Fruit fly (Drosophila melanogaster) whole organism: Measurements from ENCODE around the gene PGAP5.

ENCODE experiments used
- CG8478 ChIP-seq: fragments of >200 bp; optimal IDR thresholded peaks from 2 replicates; lab custom pipeline; 2018; ENCODE audit warnings: inconsistent platforms
- EcR ChIP-seq, 2 experiments: fragments of >200 bp; optimal IDR thresholded peaks; 2 replicates each; lab custom pipeline; 2017; ENCODE audit warnings: missing biosample characterization in 2 of 2, missing genetic modification characterization in 2 of 2, missing genetic modification reagents in 2 of 2
- pan ChIP-seq: fragments of >200 bp; optimal IDR thresholded peaks from 2 replicates; lab custom pipeline; 2017
- psq ChIP-seq: fragments of >200 bp; optimal IDR thresholded peaks from 2 replicates; lab custom pipeline; 2017
- usp ChIP-seq: fragments of >200 bp; optimal IDR thresholded peaks from 2 replicates; lab custom pipeline; 2017; ENCODE audit warnings: missing biosample characterization, missing genetic modification characterization, mixed read lengths

DNA sequence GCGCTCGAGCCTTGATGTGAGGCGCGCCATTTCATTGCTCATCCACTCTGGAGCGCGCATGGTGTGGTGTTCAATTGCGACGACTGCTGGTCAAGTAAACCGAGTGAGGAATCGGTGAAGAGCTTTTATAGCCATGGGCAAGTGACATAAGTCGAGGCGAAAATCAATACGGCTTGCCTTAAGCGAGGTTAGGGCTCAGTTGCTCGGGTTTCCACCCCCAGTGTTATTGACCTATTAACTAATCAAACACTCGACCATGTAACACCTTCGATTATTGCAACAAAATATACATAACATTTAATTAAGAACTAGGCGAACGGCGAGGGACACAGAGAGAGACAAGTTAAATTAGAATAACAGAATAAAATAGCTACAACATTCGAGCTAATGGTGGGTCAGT, 8.0 kb upstream of the PGAP5 start, which contains the start of gene CG34134:
- no peak for TF ChIP-seq usp (GFP tag; lab: Kevin White, UChicago)
- no peak for TF ChIP-seq pan
- TF ChIP-seq CG8478 (lab: Kevin White, UChicago): no peak
- no peak for TF ChIP-seq EcR (GFP tag; optimal IDR thresholded peaks at IDR 0.05; lab: Kevin White, UChicago)
- no peak for TF ChIP-seq psq
